Fruit fly (Drosophila melanogaster): ENCODE measurements around the gene Osi20.

dm6 chr3R:6343396-6344239 lies 3.7 kb downstream of the Osi20 start, which contains the start of gene CG17919:
- TF ChIP-seq psq (optimal IDR thresholded peaks at IDR 0.05) (no peak), ttk (optimal IDR thresholded peaks at IDR 0.05) (no peak), h (optimal IDR thresholded peaks at IDR 0.05) (no peak), insv (optimal IDR thresholded peaks at IDR 0.05) (no peak), Sin3A (optimal IDR thresholded peaks at IDR 0.05) (no peak)
